Fruit fly (Drosophila melanogaster) whole organism, wandering third instar larva: ENCODE measurements around the gene wrm2.

Experiments
- CG9705 ChIP-seq: fragments of 200-800 bp; sonication (Bioruptor generic); optimal IDR thresholded peaks from 2 replicates; lab custom pipeline; 2018; ENCODE audit warnings: missing biosample characterization, mild to moderate bottlenecking, missing genetic modification characterization
- Sp1 ChIP-seq: fragments of 200-800 bp; sonication (Bioruptor generic); optimal IDR thresholded peaks from 3 replicates; lab custom pipeline; 2019; ENCODE audit warnings: missing biosample characterization, mild to moderate bottlenecking, missing genetic modification characterization, moderate library complexity
- dsf ChIP-seq: sonication (Bioruptor generic); optimal IDR thresholded peaks from 2 replicates; lab custom pipeline; 2016; ENCODE audit warnings: missing biosample characterization, missing genetic modification characterization, borderline replicate concordance
- h ChIP-seq: fragments of 200-800 bp; sonication (Bioruptor generic); optimal IDR thresholded peaks from 3 replicates; lab custom pipeline; 2016; ENCODE audit warnings: missing biosample characterization, mild to moderate bottlenecking, missing genetic modification characterization
- jim ChIP-seq: fragments of 175-275, 200-325 bp; sonication (Bioruptor generic); optimal IDR thresholded peaks from 2 replicates; lab custom pipeline; 2016; ENCODE audit warnings: missing biosample characterization, mild to moderate bottlenecking, missing genetic modification characterization
- lola ChIP-seq: fragments of >200 bp; optimal IDR thresholded peaks from 2 replicates; lab custom pipeline; 2017; ENCODE audit warnings: missing biosample characterization, missing genetic modification characterization
- psq ChIP-seq: fragments of 200-800 bp; sonication (Bioruptor generic); optimal IDR thresholded peaks from 3 replicates; lab custom pipeline; 2017; ENCODE audit warnings: missing biosample characterization, mild to moderate bottlenecking, missing genetic modification characterization, moderate library complexity

dm6 chr3L:7338786-7339185 is 3.8 kb upstream of the wrm2 start:
- TF ChIP-seq psq (no peak), lola (no peak), h (GFP tag; lab: Kevin White, UChicago) (no peak), Sp1 (GFP tag; lab: Kevin White, UChicago) (no peak), dsf (GFP tag; lab: Kevin White, UChicago) (no peak), jim (GFP tag; lab: Kevin White, UChicago) (no peak), CG9705 (GFP tag; lab: Kevin White, UChicago) (peak; percentile 7)
